Worm (Caenorhabditis elegans) whole organism, L3 larva: ENCODE results near the gene F26F4.8.

Source experiments
- R02D3.7 ChIP-seq: fragments of 150-350 bp; optimal IDR thresholded peaks from 2 replicates; lab custom pipeline; 2014; ENCODE audit warnings: missing biosample characterization, missing genetic modification characterization
- aly-2 ChIP-seq: fragments of 150-350 bp; optimal IDR thresholded peaks from 2 replicates; lab custom pipeline; 2014; ENCODE audit warnings: missing biosample characterization, missing genetic modification characterization
- ceh-16 ChIP-seq: sonication (generic microtip); optimal IDR thresholded peaks from 2 replicates; lab custom pipeline; 2017; ENCODE audit warnings: missing biosample characterization, missing genetic modification characterization
- ceh-28 ChIP-seq: fragments of 150-350 bp; optimal IDR thresholded peaks from 2 replicates; lab custom pipeline; 2014; ENCODE audit warnings: missing biosample characterization, missing genetic modification reagents, missing genetic modification characterization
- ceh-82 ChIP-seq: fragments of 150-350 bp; optimal IDR thresholded peaks from 2 replicates; lab custom pipeline; 2014; ENCODE audit warnings: missing biosample characterization, missing genetic modification characterization
- ceh-9 ChIP-seq: sonication (generic microtip); optimal IDR thresholded peaks from 2 replicates; lab custom pipeline; 2018; ENCODE audit warnings: missing biosample characterization, missing genetic modification characterization
- daf-12 ChIP-seq: fragments of 150-350 bp; optimal IDR thresholded peaks from 2 replicates; lab custom pipeline; 2014; ENCODE audit warnings: missing biosample characterization, missing genetic modification reagents, missing genetic modification characterization
- egl-5 ChIP-seq: fragments of 150-350 bp; optimal IDR thresholded peaks from 2 replicates; lab custom pipeline; 2017; ENCODE audit warnings: missing biosample characterization, missing genetic modification reagents, missing genetic modification characterization, inconsistent platforms
- elt-1 ChIP-seq: fragments of 150-350 bp; optimal IDR thresholded peaks from 2 replicates; lab custom pipeline; 2014; ENCODE audit warnings: missing biosample characterization, missing genetic modification characterization
- elt-2 ChIP-seq: sonication (generic microtip); optimal IDR thresholded peaks from 2 replicates; lab custom pipeline; 2016; ENCODE audit warnings: missing genetic modification reagents, mild to moderate bottlenecking, missing genetic modification characterization, missing compliant biosample characterization
- elt-3 ChIP-seq, 3 experiments: fragments of 150-350 bp in 1 of 3; sonication (generic microtip) in 2 of 3; optimal IDR thresholded peaks; 2 replicates in 2 of 3; 4 replicates in 1 of 3; lab custom pipeline; 2014 to 2017; ENCODE audit warnings: missing biosample characterization in 3 of 3, missing genetic modification characterization in 3 of 3
- eor-1 ChIP-seq, 2 experiments: fragments of 150-350 bp; optimal IDR thresholded peaks; 2 replicates each; lab custom pipeline; 2014 to 2018; ENCODE audit warnings: missing biosample characterization in 2 of 2, missing genetic modification characterization in 2 of 2
- fkh-10 ChIP-seq: sonication (generic microtip); optimal IDR thresholded peaks from 2 replicates; lab custom pipeline; 2017; ENCODE audit warnings: missing biosample characterization, missing genetic modification reagents, missing genetic modification characterization
- fkh-2 ChIP-seq: fragments of 150-350 bp; optimal IDR thresholded peaks from 2 replicates; lab custom pipeline; 2014; ENCODE audit warnings: missing biosample characterization, missing genetic modification reagents, missing genetic modification characterization
- fos-1 ChIP-seq: fragments of 150-350 bp; optimal IDR thresholded peaks from 2 replicates; lab custom pipeline; 2014; ENCODE audit warnings: missing biosample characterization, missing genetic modification characterization
- hmg-11 ChIP-seq: sonication (generic microtip); optimal IDR thresholded peaks from 2 replicates; lab custom pipeline; 2016; ENCODE audit warnings: missing genetic modification characterization, missing compliant biosample characterization
- jun-1 ChIP-seq: fragments of 150-350 bp; optimal IDR thresholded peaks from 2 replicates; lab custom pipeline; 2014; ENCODE audit warnings: missing biosample characterization, missing genetic modification reagents, missing genetic modification characterization
- lin-15B ChIP-seq: fragments of 150-350 bp; optimal IDR thresholded peaks from 2 replicates; lab custom pipeline; 2014; ENCODE audit warnings: missing biosample characterization, missing genetic modification characterization
- lsy-12 ChIP-seq: sonication (generic microtip); optimal IDR thresholded peaks from 2 replicates; lab custom pipeline; 2016; ENCODE audit warnings: mild to moderate bottlenecking, missing genetic modification characterization, missing compliant biosample characterization
- mdl-1 ChIP-seq: fragments of 150-350 bp; optimal IDR thresholded peaks from 2 replicates; lab custom pipeline; 2014; ENCODE audit warnings: missing biosample characterization, missing genetic modification characterization
- nfya-1 ChIP-seq: sonication (generic microtip); optimal IDR thresholded peaks from 2 replicates; lab custom pipeline; 2017; ENCODE audit warnings: missing genetic modification characterization, mild to moderate bottlenecking, missing compliant biosample characterization, antibody characterized with exemption, moderate library complexity; ENCODE audit not compliant: insufficient read depth
- nhr-11 ChIP-seq: fragments of 150-350 bp; optimal IDR thresholded peaks from 2 replicates; lab custom pipeline; 2014; ENCODE audit warnings: missing biosample characterization, missing genetic modification characterization
- nhr-28 ChIP-seq: fragments of 150-350 bp; optimal IDR thresholded peaks from 2 replicates; lab custom pipeline; 2014; ENCODE audit warnings: missing biosample characterization, missing genetic modification characterization
- nhr-43 ChIP-seq: sonication (generic microtip); optimal IDR thresholded peaks from 2 replicates; lab custom pipeline; 2016; ENCODE audit warnings: mild to moderate bottlenecking, missing genetic modification characterization, missing compliant biosample characterization; ENCODE audit not compliant: poor library complexity, severe bottlenecking
- nhr-76 ChIP-seq: fragments of 150-350 bp; sonication (generic microtip); optimal IDR thresholded peaks from 5 replicates; lab custom pipeline; 2014; ENCODE audit warnings: missing biosample characterization, missing genetic modification characterization
- pha-4 ChIP-seq: fragments of 150-350 bp; optimal IDR thresholded peaks from 2 replicates; lab custom pipeline; 2014; ENCODE audit warnings: missing biosample characterization, missing genetic modification reagents, missing genetic modification characterization
- pqm-1 ChIP-seq: fragments of 150-350 bp; optimal IDR thresholded peaks from 2 replicates; lab custom pipeline; 2017; ENCODE audit warnings: missing biosample characterization, missing genetic modification characterization, inconsistent platforms
- skn-1 ChIP-seq: fragments of 150-350 bp; optimal IDR thresholded peaks from 2 replicates; lab custom pipeline; 2014; ENCODE audit warnings: missing biosample characterization, missing genetic modification characterization
- snpc-4 ChIP-seq: fragments of 150-350 bp; optimal IDR thresholded peaks from 2 replicates; lab custom pipeline; 2014; ENCODE audit warnings: missing biosample characterization, missing genetic modification characterization
- unc-39 ChIP-seq: sonication (generic microtip); optimal IDR thresholded peaks from 4 replicates; lab custom pipeline; 2017; ENCODE audit warnings: missing biosample characterization, missing genetic modification characterization
- ztf-11 ChIP-seq: fragments of 150-350 bp; optimal IDR thresholded peaks from 2 replicates; lab custom pipeline; 2014; ENCODE audit warnings: missing biosample characterization, missing genetic modification characterization

The F26F4.8 gene

ce11 chrIII:4883429-4883828, 21.8 kb downstream of the F26F4.8 start, which contains the start of gene clec-5:
TSS of gene clec-5 (minus strand) at chrIII:4883606.
- TF ChIP-seq unc-39 (tag; lab: Kevin White, UChicago) (no peak), elt-2 (tag; lab: Kevin White, UChicago) (peak; percentile 68), nhr-43 (no peak), ceh-82 (no peak), nhr-76 (no peak), eor-1 (tag; optimal IDR thresholded peaks at IDR 0.05; lab: Kevin White, UChicago) (no peak), jun-1 (peak; percentile 17), mdl-1 (tag; lab: Kevin White, UChicago) (no peak), nhr-28 (tag; lab: Kevin White, UChicago) (no peak), fkh-10 (GFP tag; lab: Kevin White, UChicago) (no peak), pqm-1 (tag; lab: Kevin White, UChicago) (peak; percentile 54), aly-2 (tag; lab: Kevin White, UChicago) (no peak), elt-3 (tag; optimal IDR thresholded peaks at IDR 0.05; lab: Kevin White, UChicago) (no peak), hmg-11 (tag; lab: Kevin White, UChicago) (no peak), pha-4 (tag; lab: Kevin White, UChicago) (peak; percentile 48), elt-1 (no peak), R02D3.7 (tag; lab: Kevin White, UChicago) (no peak), daf-12 (tag; lab: Kevin White, UChicago) (no peak), ceh-16 (tag; lab: Kevin White, UChicago) (no peak), fkh-2 (tag; lab: Kevin White, UChicago) (no peak), snpc-4 (tag; lab: Kevin White, UChicago) (no peak), lsy-12 (tag; lab: Kevin White, UChicago) (no peak), skn-1 (no peak)

- TF ChIP-seq fkh-10 (GFP tag; lab: Kevin White, UChicago) (no peak), pqm-1 (tag; lab: Kevin White, UChicago) (peak; percentile 37), elt-2 (tag; lab: Kevin White, UChicago) (peak; percentile 72)
- TF ChIP-seq, all 47 proteins: peak for 2
These were observed 23.3 kb downstream of the F26F4.8 start for ce11 chrIII:4881955-4882354.

ce11 chrIII:4879445-4879844, 25.8 kb downstream of the F26F4.8 start, which contains the start of gene C35D10.1:
TSS of gene C35D10.1 (plus strand) at chrIII:4879745.
- TF ChIP-seq pha-4 (tag; lab: Kevin White, UChicago), result no peak
- TF ChIP-seq nhr-11 (tag; lab: Kevin White, UChicago), result no peak
- TF ChIP-seq ceh-28 (tag; lab: Kevin White, UChicago), result peak; percentile 15
- TF ChIP-seq mdl-1 (tag; lab: Kevin White, UChicago), result no peak
- no peak for TF ChIP-seq ceh-9 (tag; lab: Kevin White, UChicago)
- TF ChIP-seq nhr-76, result no peak

ce11 chrIII:4878281-4878680, 27.0 kb downstream of the F26F4.8 start, which contains the start of the genes tost-1 and arx-6:
TSS of gene tost-1 (minus strand) at chrIII:4878311.
TSS of gene arx-6 (plus strand) at chrIII:4878658.
- TF ChIP-seq skn-1 (peak; percentile 27), nhr-43 (no peak), fkh-2 (tag; lab: Kevin White, UChicago) (no peak), lin-15B (peak; percentile 61), elt-3 (tag; optimal IDR thresholded peaks at IDR 0.05; lab: Kevin White, UChicago) (no peak), nfya-1 (tag; lab: Kevin White, UChicago) (peak; percentile 47), elt-2 (tag; lab: Kevin White, UChicago) (peak; percentile 3), snpc-4 (tag; lab: Kevin White, UChicago) (peak; percentile 29)

ce11 chrIII:4875663-4876062, 29.6 kb downstream of the F26F4.8 start:
- TF ChIP-seq ceh-82 (no peak), pha-4 (tag; lab: Kevin White, UChicago) (no peak), fkh-10 (GFP tag; lab: Kevin White, UChicago) (peak; percentile 39)
- TF ChIP-seq, all 47 proteins: peak for 1

ce11 chrIII:4874671-4875070, 30.6 kb downstream of the F26F4.8 start, which contains the start of gene C35D10.12:
TSS of gene C35D10.12 (minus strand) at chrIII:4874771.
- TF ChIP-seq fos-1 (tag; lab: Kevin White, UChicago) (no peak), nhr-43 (no peak), lin-15B (no peak), ztf-11 (tag; lab: Kevin White, UChicago) (no peak), elt-2 (tag; lab: Kevin White, UChicago) (no peak), ceh-16 (tag; lab: Kevin White, UChicago) (no peak), egl-5 (tag; lab: Kevin White, UChicago) (no peak)
